Worm (Caenorhabditis elegans): Measurements from ENCODE around the gene F47G3.3.

- TF ChIP-seq ama-1 (optimal IDR thresholded peaks at IDR 0.05) (no peak), sea-1 (GFP tag; conservative IDR thresholded peaks at IDR 0.05) (no peak), tbx-37 (GFP tag; conservative IDR thresholded peaks at IDR 0.05) (no peak), hmbx-1 (tag; optimal IDR thresholded peaks at IDR 0.05) (no peak)
Measured at ce11 chrX:2372134-2372533, 3.7 kb upstream of the F47G3.3 start.

All from whole organism, early embryonic.